Worm (Caenorhabditis elegans): Measurements from ENCODE around the gene talp-3.

The talp-3 gene

DNA sequence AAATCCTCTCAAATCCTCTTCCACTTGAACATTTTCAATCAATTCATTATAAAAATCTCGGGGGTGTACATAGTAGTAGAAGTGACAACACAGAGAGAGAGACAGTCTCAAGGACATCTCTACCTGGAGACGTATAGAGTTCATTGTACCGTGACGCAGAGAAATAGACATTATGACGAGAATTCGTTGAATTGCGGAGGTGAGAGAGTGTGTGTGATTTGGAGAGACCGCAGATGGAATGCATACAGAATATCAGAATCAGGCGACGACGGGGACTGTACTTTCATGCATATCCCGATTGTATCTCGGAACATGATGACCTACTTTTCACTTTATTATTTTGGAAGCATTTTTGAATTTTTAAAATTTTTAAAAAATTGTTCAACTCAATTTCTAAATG is 22.6 kb upstream of the talp-3 start (continued):
- TF ChIP-seq nhr-129 (tag; optimal IDR thresholded peaks at IDR 0.05): peak; percentile 85
- no peak for TF ChIP-seq nhr-23 (tag; optimal IDR thresholded peaks at IDR 0.05)
- TF ChIP-seq mdl-1 (tag; optimal IDR thresholded peaks at IDR 0.05): no peak
- no peak for TF ChIP-seq crh-2 (tag; optimal IDR thresholded peaks at IDR 0.05)
- no peak for TF ChIP-seq R02D3.7 (tag; optimal IDR thresholded peaks at IDR 0.05)
- TF ChIP-seq aly-2 (tag; optimal IDR thresholded peaks at IDR 0.05): no peak
- no peak for TF ChIP-seq lin-39 (tag; optimal IDR thresholded peaks at IDR 0.05)
- no peak for TF ChIP-seq ztf-11 (tag; optimal IDR thresholded peaks at IDR 0.05)
- peak in 1 of 2 experiments; percentile 55 for TF ChIP-seq lsy-2 (tag; optimal IDR thresholded peaks at IDR 0.05)
- TF ChIP-seq nhr-10 (tag; optimal IDR thresholded peaks at IDR 0.05): no peak
- TF ChIP-seq nhr-12 (tag; optimal IDR thresholded peaks at IDR 0.05): no peak
- no peak for TF ChIP-seq dmd-4 (tag; optimal IDR thresholded peaks at IDR 0.05)
- no peak for TF ChIP-seq gmeb-1 (tag; optimal IDR thresholded peaks at IDR 0.05)
- no peak for TF ChIP-seq nhr-11 (tag; optimal IDR thresholded peaks at IDR 0.05)
- TF ChIP-seq lin-13 (GFP tag; optimal IDR thresholded peaks at IDR 0.05): no peak
- no peak for TF ChIP-seq skn-1 (tag; optimal IDR thresholded peaks at IDR 0.05)
- no peak for TF ChIP-seq unc-39 (tag; optimal IDR thresholded peaks at IDR 0.05)
- TF ChIP-seq sma-9 (GFP tag; optimal IDR thresholded peaks at IDR 0.05): no peak
- TF ChIP-seq sma-9 (tag; optimal IDR thresholded peaks at IDR 0.05): no peak
- no peak for TF ChIP-seq unc-62 (GFP tag; optimal IDR thresholded peaks at IDR 0.05)

DNA sequence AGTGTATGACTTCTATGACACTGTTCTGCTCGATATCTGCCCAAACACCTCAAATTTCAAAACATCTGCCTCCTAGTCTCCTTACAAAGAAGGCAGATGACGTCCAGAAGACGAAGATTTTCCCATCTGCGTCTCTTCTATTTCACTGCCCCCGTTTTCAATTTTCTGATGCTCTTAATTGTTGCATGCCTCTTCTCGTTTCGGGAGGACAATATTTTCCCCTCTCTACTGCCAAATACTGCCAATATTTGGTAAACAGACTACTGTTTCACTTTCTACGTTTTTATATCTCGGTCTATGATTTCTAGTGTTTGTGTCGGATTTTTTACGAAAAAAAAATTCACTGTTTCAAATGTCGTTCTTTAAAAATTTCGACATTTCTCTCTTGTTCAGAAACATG is 8.2 kb upstream of the talp-3 start:
- TF ChIP-seq nhr-129 (tag; optimal IDR thresholded peaks at IDR 0.05): peak; percentile 35
- TF ChIP-seq unc-39 (tag; optimal IDR thresholded peaks at IDR 0.05): no peak
- no peak for TF ChIP-seq peb-1 (tag; optimal IDR thresholded peaks at IDR 0.05)
- TF ChIP-seq elt-1 (tag; optimal IDR thresholded peaks at IDR 0.05): no peak
- TF ChIP-seq ztf-11 (tag; optimal IDR thresholded peaks at IDR 0.05): no peak
- no peak for TF ChIP-seq aly-2 (tag; optimal IDR thresholded peaks at IDR 0.05)
- no peak for TF ChIP-seq ama-1 (optimal IDR thresholded peaks at IDR 0.05)
- no peak for TF ChIP-seq skn-1 (tag; optimal IDR thresholded peaks at IDR 0.05)
- no peak for TF ChIP-seq nhr-21 (tag; optimal IDR thresholded peaks at IDR 0.05)
- no peak for TF ChIP-seq blmp-1 (tag; optimal IDR thresholded peaks at IDR 0.05; ENCODE audit: insufficient read depth)
- TF ChIP-seq C34F6.9 (tag; optimal IDR thresholded peaks at IDR 0.05): peak; percentile 5

DNA sequence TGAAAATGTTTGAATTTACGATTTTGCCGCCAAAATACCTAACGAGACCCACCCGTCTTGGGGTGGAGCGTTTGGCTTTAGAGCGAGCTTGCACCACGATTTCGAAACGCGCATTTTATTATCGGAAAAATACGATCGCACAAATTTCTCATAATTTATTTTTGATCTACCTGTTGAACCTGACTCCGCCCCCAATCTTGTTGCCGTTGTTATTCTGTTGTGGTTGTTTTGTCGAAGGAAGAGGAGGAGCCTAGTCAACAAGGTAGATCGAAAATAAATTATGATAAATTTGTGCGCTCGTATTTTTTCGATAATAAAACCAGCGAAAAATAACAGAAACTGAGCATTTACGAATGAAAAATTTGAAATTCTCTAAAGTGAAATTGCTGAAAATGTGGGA is 5.7 kb upstream of the talp-3 start:
- TF ChIP-seq egl-27 (tag; optimal IDR thresholded peaks at IDR 0.05) (no peak), alr-1 (tag; optimal IDR thresholded peaks at IDR 0.05) (no peak), unc-55 (GFP tag; optimal IDR thresholded peaks at IDR 0.05) (no peak), nhr-25 (tag; optimal IDR thresholded peaks at IDR 0.05) (no peak), lsy-2 (tag; optimal IDR thresholded peaks at IDR 0.05) (no peak), gmeb-1 (tag; optimal IDR thresholded peaks at IDR 0.05) (no peak)

DNA sequence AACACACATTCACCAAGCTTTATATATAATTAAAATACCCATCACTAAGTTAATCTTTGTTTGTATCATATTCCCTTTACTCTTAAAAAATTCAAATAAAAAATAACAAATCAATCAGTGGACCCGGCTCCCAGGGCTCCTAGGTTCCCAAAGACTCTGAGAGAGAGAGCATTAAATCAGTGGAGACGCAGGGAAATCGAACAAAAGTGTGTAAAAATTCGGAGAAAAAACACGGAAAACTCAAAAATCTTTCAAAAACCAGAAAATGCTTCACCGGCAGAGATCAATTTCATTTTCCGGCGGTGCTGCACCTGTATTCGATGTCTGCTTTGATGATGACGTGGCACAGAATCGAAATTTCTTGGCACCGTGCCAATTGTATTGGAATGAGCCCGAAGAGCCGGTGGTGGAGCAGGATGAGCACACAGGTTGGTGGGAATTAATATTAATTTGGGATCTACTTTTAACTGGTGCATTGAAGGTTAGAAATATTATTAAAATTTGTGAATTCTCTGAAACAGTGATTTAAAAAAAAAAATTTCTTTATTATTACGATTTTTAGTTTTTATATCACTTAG is 5.0 kb upstream of the talp-3 start, which contains the start of gene anoh-2:
Gene anoh-2, plus strand, starts transcription at position 255 of the 578 bp plus-strand sequence.
- TF ChIP-seq elt-1 (tag; optimal IDR thresholded peaks at IDR 0.05) (no peak), F13H6.1 (tag; optimal IDR thresholded peaks at IDR 0.05) (no peak), unc-55 (GFP tag; optimal IDR thresholded peaks at IDR 0.05) (no peak), nhr-10 (tag; optimal IDR thresholded peaks at IDR 0.05) (no peak), zag-1 (tag; optimal IDR thresholded peaks at IDR 0.05) (no peak), snpc-4 (tag; optimal IDR thresholded peaks at IDR 0.05) (no peak), peb-1 (tag; optimal IDR thresholded peaks at IDR 0.05) (no peak), nhr-129 (tag; optimal IDR thresholded peaks at IDR 0.05) (no peak)

DNA sequence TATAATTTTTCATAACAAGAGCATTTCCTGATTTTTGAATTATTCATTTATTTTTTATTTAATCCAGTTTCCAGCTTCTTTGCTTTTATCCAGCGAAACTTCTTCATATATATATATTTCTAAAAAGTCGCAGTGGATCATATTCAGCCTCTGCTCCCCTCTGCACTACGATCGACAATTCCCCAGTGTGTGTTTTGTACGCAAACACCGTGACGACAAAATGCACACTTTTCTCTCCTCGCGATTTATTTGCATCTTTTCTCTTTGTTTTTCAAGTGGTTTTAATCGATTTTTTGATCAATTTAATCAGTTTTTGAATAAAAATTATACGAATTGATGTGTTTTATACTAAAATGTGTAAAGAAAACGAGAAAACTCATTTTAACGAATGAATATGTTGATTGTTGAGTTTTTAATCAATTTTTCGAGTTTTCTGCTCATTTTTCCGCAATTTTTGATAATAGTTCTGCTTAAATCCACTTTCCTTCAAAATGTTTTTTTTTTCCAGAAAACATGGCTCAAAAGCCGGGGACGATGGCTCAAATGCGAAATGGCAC is 3.5 kb upstream of the talp-3 start, which contains the start of gene Y57G11C.33:
Gene Y57G11C.33, plus strand, starts transcription at position 507 of the 557 bp plus-strand sequence.
- TF ChIP-seq R02D3.7 (tag; optimal IDR thresholded peaks at IDR 0.05) (no peak), nhr-6 (tag; optimal IDR thresholded peaks at IDR 0.05) (no peak), lsy-2 (tag; optimal IDR thresholded peaks at IDR 0.05) (peak; percentile 64 to 94), lin-11 (tag; optimal IDR thresholded peaks at IDR 0.05) (no peak), nhr-129 (tag; optimal IDR thresholded peaks at IDR 0.05) (peak; percentile 63), nhr-10 (tag; optimal IDR thresholded peaks at IDR 0.05) (no peak), sem-4 (tag; optimal IDR thresholded peaks at IDR 0.05) (no peak), blmp-1 (tag; optimal IDR thresholded peaks at IDR 0.05; ENCODE audit: insufficient read depth) (no peak), unc-62 (GFP tag; optimal IDR thresholded peaks at IDR 0.05) (no peak), aly-2 (tag; optimal IDR thresholded peaks at IDR 0.05) (no peak), lin-39 (tag; optimal IDR thresholded peaks at IDR 0.05) (no peak), nhr-77 (tag; optimal IDR thresholded peaks at IDR 0.05) (no peak), snpc-4 (tag; optimal IDR thresholded peaks at IDR 0.05) (no peak), C34F6.9 (tag; optimal IDR thresholded peaks at IDR 0.05) (peak; percentile 44), mdl-1 (tag; optimal IDR thresholded peaks at IDR 0.05) (no peak), sma-3 (GFP tag; optimal IDR thresholded peaks at IDR 0.05) (no peak), fos-1 (tag; optimal IDR thresholded peaks at IDR 0.05) (no peak), gmeb-1 (tag; optimal IDR thresholded peaks at IDR 0.05) (peak; percentile 37), ztf-1 (GFP tag; conservative IDR thresholded peaks at IDR 0.05) (no peak), unc-39 (tag; optimal IDR thresholded peaks at IDR 0.05) (no peak), ZK546.5 (tag; optimal IDR thresholded peaks at IDR 0.05) (no peak), crh-2 (tag; optimal IDR thresholded peaks at IDR 0.05) (no peak), unc-55 (GFP tag; optimal IDR thresholded peaks at IDR 0.05) (peak; percentile 32), mbf-1 (tag; optimal IDR thresholded peaks at IDR 0.05) (no peak), ztf-11 (tag; optimal IDR thresholded peaks at IDR 0.05) (no peak)

All from whole organism, L2 larva.